Worm (Caenorhabditis elegans) whole organism, early embryonic: ENCODE results near the gene rbf-1.

Source experiments
- ceh-13 ChIP-seq: fragments of 200-800 bp; sonication (Bioruptor generic); optimal IDR thresholded peaks from 2 replicates; lab custom pipeline; 2018; ENCODE audit warnings: mild to moderate bottlenecking, missing genetic modification characterization, missing compliant biosample characterization
- ets-7 ChIP-seq: sonication (generic microtip); optimal IDR thresholded peaks from 2 replicates; lab custom pipeline; 2016; ENCODE audit warnings: missing genotype, missing genetic modification characterization, missing compliant biosample characterization
- tra-4 ChIP-seq: sonication (generic microtip); optimal IDR thresholded peaks from 2 replicates; lab custom pipeline; 2017; ENCODE audit warnings: missing genetic modification characterization, missing compliant biosample characterization

- TF ChIP-seq tra-4 (no peak), ceh-13 (GFP tag; lab: Kevin White, UChicago) (no peak), ets-7 (tag; lab: Kevin White, UChicago) (no peak)
Measured at ce11 chrIII:6690490-6690889, 14.9 kb downstream of the rbf-1 start.
